Worm (Caenorhabditis elegans) whole organism, late embryonic: Measurements from ENCODE around the gene F26F12.2.

ENCODE experiments used
- ceh-19 ChIP-seq: fragments of 200-800 bp; sonication (Bioruptor generic); optimal IDR thresholded peaks from 2 replicates; lab custom pipeline; 2018; ENCODE audit warnings: mild to moderate bottlenecking, missing genetic modification characterization, missing compliant biosample characterization
- ceh-22 ChIP-seq: sonication (generic microtip); optimal IDR thresholded peaks from 2 replicates; lab custom pipeline; 2017; ENCODE audit warnings: missing biosample characterization, missing genetic modification characterization
- eyg-1 ChIP-seq: sonication (generic microtip); optimal IDR thresholded peaks from 2 replicates; lab custom pipeline; 2016; ENCODE audit warnings: missing genotype, missing genetic modification characterization, missing compliant biosample characterization
- fkh-10 ChIP-seq: fragments of 150-350 bp; optimal IDR thresholded peaks from 2 replicates; lab custom pipeline; 2014; ENCODE audit warnings: missing biosample characterization, missing genetic modification reagents, missing genetic modification characterization
- hlh-30 ChIP-seq: sonication (generic microtip); optimal IDR thresholded peaks from 2 replicates; lab custom pipeline; 2017; ENCODE audit warnings: antibody characterized with exemption, missing genetic modification characterization, missing compliant biosample characterization; ENCODE audit not compliant: insufficient read depth
- pqm-1 ChIP-seq: sonication (generic microtip); optimal IDR thresholded peaks from 2 replicates; lab custom pipeline; 2016; ENCODE audit warnings: missing genetic modification characterization, missing compliant biosample characterization
- rnt-1 ChIP-seq: sonication (generic microtip); optimal IDR thresholded peaks from 2 replicates; lab custom pipeline; 2016; ENCODE audit warnings: missing genetic modification characterization, missing compliant biosample characterization
- zip-5 ChIP-seq: sonication (generic microtip); optimal IDR thresholded peaks from 2 replicates; lab custom pipeline; 2016; ENCODE audit warnings: missing genetic modification characterization, missing compliant biosample characterization

DNA sequence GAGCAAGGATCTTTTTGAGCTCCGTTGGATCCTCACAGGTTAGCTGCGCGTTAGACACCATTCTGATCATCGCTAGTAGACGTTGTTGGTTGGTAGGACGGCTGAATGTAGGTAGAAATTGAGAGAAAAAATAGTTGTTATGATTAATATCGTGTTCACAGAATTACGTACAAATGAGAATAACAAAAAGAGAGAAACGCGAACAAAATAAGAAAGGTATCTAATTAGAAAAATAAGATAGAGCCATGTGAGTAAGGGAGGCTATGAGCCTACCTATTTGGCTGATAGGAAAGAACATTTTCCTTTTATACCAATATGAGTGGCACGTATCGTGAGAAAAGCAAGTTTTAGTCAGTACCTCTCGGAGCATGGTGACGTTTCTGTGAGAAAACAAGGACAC is 45.3 kb upstream of the F26F12.2 start, which contains the start of gene C04E6.8:
- TF ChIP-seq eyg-1 (tag; lab: Kevin White, UChicago) (no peak), ceh-22 (no peak), hlh-30 (no peak), rnt-1 (tag; lab: Kevin White, UChicago) (no peak), pqm-1 (tag; lab: Kevin White, UChicago) (no peak), zip-5 (tag; lab: Kevin White, UChicago) (no peak), fkh-10 (GFP tag; lab: Kevin White, UChicago) (no peak), ceh-19 (GFP tag; lab: Kevin White, UChicago) (no peak)
